Fruit fly (Drosophila melanogaster) S2 (cell line): ENCODE results near the gene Gcna.

Experiments
- CG8478 ChIP-seq: fragments of >200 bp; optimal IDR thresholded peaks from 2 replicates; lab custom pipeline; 2018
- CTCF ChIP-seq, 2 experiments: fragments of >200 bp; optimal IDR thresholded peaks; 2 replicates each; lab custom pipeline; 2018

DNA sequence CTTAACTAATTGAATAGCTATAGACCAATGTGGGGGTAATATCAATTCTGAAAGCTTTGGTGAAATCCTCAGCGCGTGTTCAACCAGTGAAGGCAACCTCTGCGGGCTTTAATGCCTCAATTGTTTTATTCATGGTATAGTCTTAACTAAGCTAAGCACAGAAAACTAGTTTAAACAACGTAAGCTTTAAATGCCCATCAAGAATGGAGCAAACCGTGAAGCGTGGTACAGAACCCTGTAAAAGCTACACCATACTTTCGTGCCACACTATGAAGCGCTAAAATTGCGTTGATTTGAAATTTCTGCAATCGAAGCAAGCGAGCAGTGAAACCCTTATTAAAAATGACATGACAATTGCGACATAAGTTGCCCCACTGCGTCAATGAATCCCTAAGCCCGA lies 44.6 kb downstream of the Gcna start:
- TF ChIP-seq CG8478 (lab: Kevin White, UChicago) (no peak), CTCF (optimal IDR thresholded peaks at IDR 0.05; lab: Kevin White, UChicago) (no peak)
